Worm (Caenorhabditis elegans): ENCODE measurements around the gene ttr-14.

DNA sequence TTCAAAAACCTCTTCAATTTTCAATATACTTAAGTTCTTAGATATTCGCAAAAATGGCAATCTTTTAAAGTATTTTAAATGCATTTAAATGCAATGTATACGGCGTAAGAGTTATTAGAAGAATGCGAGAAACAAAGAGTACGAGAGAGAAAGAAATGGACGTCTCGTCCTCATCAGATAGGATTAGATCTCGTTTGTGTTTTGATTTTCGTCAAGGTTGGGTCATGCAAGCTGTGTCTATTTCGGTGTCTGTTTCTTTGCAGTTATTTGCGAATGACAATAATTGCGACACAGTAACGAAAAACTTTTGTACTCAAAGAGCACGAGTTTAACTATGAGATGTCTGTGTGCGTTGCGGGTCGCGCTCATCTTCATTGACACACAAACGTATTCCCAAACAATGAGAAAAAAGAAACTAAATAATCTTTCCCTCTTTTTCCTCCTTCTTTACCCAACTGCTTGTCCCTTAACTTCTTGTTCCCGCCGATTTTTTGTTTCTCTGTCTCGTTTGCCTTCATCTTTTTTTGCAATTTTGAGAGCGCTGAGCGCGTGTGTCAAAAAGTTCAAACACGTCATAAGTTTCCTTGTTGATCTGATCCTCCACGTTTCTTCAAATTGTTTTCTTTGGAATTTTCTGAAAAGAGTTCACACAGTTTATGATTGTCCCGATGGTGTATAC is 20.2 kb upstream of the ttr-14 start:
- no peak for TF ChIP-seq him-1 (tag; optimal IDR thresholded peaks at IDR 0.05)
- no peak for TF ChIP-seq W03F9.2 (tag; optimal IDR thresholded peaks at IDR 0.05)
